Fruit fly (Drosophila melanogaster): ENCODE results near the gene Iml1.

Gene Iml1

dm6 chr3L:1515820-1516540, 17.9 kb downstream of the Iml1 start (continued):
- TF ChIP-seq Mrtf (GFP tag; IDR thresholded peaks at IDR 0.05) (peak; percentile 46; the same call in 1 of the 3 replicates), Antp (GFP tag; optimal IDR thresholded peaks at IDR 0.05) (peak; percentile 68), br (optimal IDR thresholded peaks at IDR 0.05) (no peak), lbe (GFP tag; optimal IDR thresholded peaks at IDR 0.05) (no peak), CG17568 (GFP tag; optimal IDR thresholded peaks at IDR 0.05) (peak; percentile 32), CG10959 (GFP tag; IDR thresholded peaks at IDR 0.05) (peak; percentile 40; the same call in 1 of the 2 replicates), Nf-YC (tag; optimal IDR thresholded peaks at IDR 0.05) (peak; percentile 58), peb (GFP tag; IDR thresholded peaks at IDR 0.05) (peak; percentile 47; the same call in 1 of the 2 replicates), zen (tag; optimal IDR thresholded peaks at IDR 0.05) (peak; percentile 16), Hand (GFP tag; optimal IDR thresholded peaks at IDR 0.05) (no peak), CG4424 (GFP tag; optimal IDR thresholded peaks at IDR 0.05) (peak; percentile 74), CG10321 (GFP tag; IDR thresholded peaks at IDR 0.05) (no peak), CG14710 (tag; optimal IDR thresholded peaks at IDR 0.05) (peak; percentile 67), CG3163 (GFP tag; optimal IDR thresholded peaks at IDR 0.05) (peak; percentile 25), vnd (GFP tag; IDR thresholded peaks at IDR 0.05; ENCODE audit: partially characterized antibody) (no peak), Hr3 (GFP tag; optimal IDR thresholded peaks at IDR 0.05) (peak; percentile 65), ham (GFP tag; IDR thresholded peaks at IDR 0.05) (no peak), Tbp (GFP tag; optimal IDR thresholded peaks at IDR 0.05) (no peak), Med (GFP tag) (peak; percentile 93), maf-S (GFP tag; optimal IDR thresholded peaks at IDR 0.05) (peak; percentile 31), Mad (GFP tag; optimal IDR thresholded peaks at IDR 0.05) (peak; percentile 43), CG9437 (GFP tag; optimal IDR thresholded peaks at IDR 0.05) (peak; percentile 73), CG6654 (GFP tag; optimal IDR thresholded peaks at IDR 0.05) (peak; percentile 41), sd (tag; optimal IDR thresholded peaks at IDR 0.05) (peak; percentile 36), CG3407 (GFP tag; optimal IDR thresholded peaks at IDR 0.05) (peak; percentile 71), grau (tag; optimal IDR thresholded peaks at IDR 0.05) (peak; percentile 99), phol (tag; optimal IDR thresholded peaks at IDR 0.05) (peak; percentile 86), tio (GFP tag; optimal IDR thresholded peaks at IDR 0.05) (peak; percentile 66), CG9215 (GFP tag; IDR thresholded peaks at IDR 0.05) (peak; percentile 37; the same call in 1 of the 2 replicates), CG13296 (GFP tag; optimal IDR thresholded peaks at IDR 0.05) (peak; percentile 11), ash1 (GFP tag; optimal IDR thresholded peaks at IDR 0.05) (no peak), CG11456 (GFP tag; IDR thresholded peaks at IDR 0.05) (no peak), da (GFP tag; optimal IDR thresholded peaks at IDR 0.05) (no peak), CG15269 (tag; optimal IDR thresholded peaks at IDR 0.05) (peak; percentile 58), kay (GFP tag; optimal IDR thresholded peaks at IDR 0.05) (no peak), CG4328 (GFP tag; optimal IDR thresholded peaks at IDR 0.05) (peak; percentile 26), CG1602 (GFP tag; optimal IDR thresholded peaks at IDR 0.05) (peak; percentile 53), bbx (GFP tag; IDR thresholded peaks at IDR 0.05; ENCODE audit: partially characterized antibody) (no peak), unpg (GFP tag; optimal IDR thresholded peaks at IDR 0.05) (peak; percentile 69), CG10565 (GFP tag; optimal IDR thresholded peaks at IDR 0.05) (no peak), fd64A (GFP tag; optimal IDR thresholded peaks at IDR 0.05) (peak; percentile 52), Awh (GFP tag; IDR thresholded peaks at IDR 0.05) (peak; percentile 40; the same call in 1 of the 2 replicates), Eip74EF (GFP tag; optimal IDR thresholded peaks at IDR 0.05) (peak in 1 of 2 experiments; percentile 75), CG4854 (GFP tag; optimal IDR thresholded peaks at IDR 0.05) (peak; percentile 22), Hmx (GFP tag; optimal IDR thresholded peaks at IDR 0.05) (peak; percentile 38), MBD-R2 (GFP tag; IDR thresholded peaks at IDR 0.05) (no peak), CG6854 (GFP tag; optimal IDR thresholded peaks at IDR 0.05) (no peak), Mes4 (GFP tag; optimal IDR thresholded peaks at IDR 0.05) (peak; percentile 57), CG32772 (GFP tag; IDR thresholded peaks at IDR 0.05) (peak; percentile 40), Dip2 (GFP tag; IDR thresholded peaks at IDR 0.05) (no peak)

All from whole organism, embryonic.